Fruit fly (Drosophila melanogaster) whole organism, prepupa: Measurements from ENCODE around the gene CG18764.
A peak's percentile ranks its signal among the peaks of the same experiment; 100 is the strongest.

Source experiments
- CG10631 ChIP-seq: fragments of 200-800 bp; sonication (Bioruptor generic); optimal IDR thresholded peaks from 2 replicates; lab custom pipeline; 2016; ENCODE audit warnings: missing biosample characterization, missing genetic modification characterization
- CG10669 ChIP-seq: fragments of 200-800 bp; sonication (Bioruptor generic); optimal IDR thresholded peaks from 3 replicates; lab custom pipeline; 2018; ENCODE audit warnings: missing biosample characterization, mild to moderate bottlenecking, missing genetic modification characterization, moderate library complexity
- CG11762 ChIP-seq: fragments of 200-800 bp; sonication (Bioruptor generic); optimal IDR thresholded peaks from 3 replicates; lab custom pipeline; 2016; ENCODE audit warnings: missing biosample characterization, missing genetic modification characterization; ENCODE audit not compliant: insufficient read depth
- CG11902 ChIP-seq: fragments of 200-800 bp; sonication (Bioruptor generic); optimal IDR thresholded peaks from 3 replicates; lab custom pipeline; 2016; ENCODE audit warnings: missing biosample characterization, missing genetic modification characterization
- CG15336 ChIP-seq: fragments of 200-800 bp; sonication (Bioruptor generic); IDR thresholded peaks from 2 replicates; pipeline ENCODE4 v1.3.6; 2022; ENCODE audit warnings: missing biosample characterization, missing genetic modification characterization
- CG1621 ChIP-seq: fragments of 200-800 bp; sonication (Bioruptor generic); optimal IDR thresholded peaks from 3 replicates; lab custom pipeline; 2018; ENCODE audit warnings: missing biosample characterization, mild to moderate bottlenecking, missing genetic modification characterization
- CG16779 ChIP-seq: fragments of 200-800 bp; sonication (Bioruptor generic); optimal IDR thresholded peaks from 3 replicates; lab custom pipeline; 2017; ENCODE audit warnings: missing biosample characterization, mild to moderate bottlenecking, missing genetic modification characterization
- CG3032 ChIP-seq: fragments of 200-800 bp; optimal IDR thresholded peaks from 2 replicates; lab custom pipeline; 2019; ENCODE audit warnings: missing biosample characterization, mild to moderate bottlenecking, missing genetic modification characterization, moderate library complexity
- CG31627 ChIP-seq: fragments of 200-800 bp; sonication (Bioruptor generic); optimal IDR thresholded peaks from 3 replicates; lab custom pipeline; 2016; ENCODE audit warnings: missing biosample characterization, missing genetic modification characterization
- CG32006 ChIP-seq: fragments of 200-800 bp; sonication (Bioruptor generic); optimal IDR thresholded peaks from 3 replicates; lab custom pipeline; 2017; ENCODE audit warnings: missing biosample characterization, mild to moderate bottlenecking, missing genetic modification characterization
- CG34406 ChIP-seq: fragments of 200-800 bp; sonication (Bioruptor generic); optimal IDR thresholded peaks from 3 replicates; lab custom pipeline; 2016; ENCODE audit warnings: missing biosample characterization, missing genetic modification characterization
- CG3919 ChIP-seq: fragments of 200-800 bp; sonication (Bioruptor generic); optimal IDR thresholded peaks from 3 replicates; lab custom pipeline; 2016; ENCODE audit warnings: missing biosample characterization, missing genetic modification characterization
- CG6276 ChIP-seq: fragments of 200-800 bp; sonication (Bioruptor generic); optimal IDR thresholded peaks from 2 replicates; lab custom pipeline; 2017; ENCODE audit warnings: missing biosample characterization, mild to moderate bottlenecking, missing genetic modification characterization
- CG6792 ChIP-seq: fragments of 200-800 bp; sonication (Bioruptor generic); optimal IDR thresholded peaks from 3 replicates; lab custom pipeline; 2016; ENCODE audit warnings: missing biosample characterization, missing genetic modification characterization
- CG6808 ChIP-seq: fragments of 200-800 bp; sonication (Bioruptor generic); optimal IDR thresholded peaks from 3 replicates; lab custom pipeline; 2017; ENCODE audit warnings: missing biosample characterization, missing genetic modification characterization, mild to moderate bottlenecking, moderate library complexity, missing genetic modification reagents
- CG6854 ChIP-seq: fragments of 200-800 bp; sonication (Bioruptor generic); optimal IDR thresholded peaks from 2 replicates; lab custom pipeline; 2017; ENCODE audit warnings: missing biosample characterization, mild to moderate bottlenecking, missing genetic modification characterization
- CG8119 ChIP-seq: fragments of 200-800 bp; sonication (Bioruptor generic); IDR thresholded peaks from 3 replicates; pipeline ENCODE4 v1.3.6; 2022; ENCODE audit warnings: missing biosample characterization, missing genetic modification characterization
- CG8319 ChIP-seq: fragments of 200-800 bp; sonication (Bioruptor generic); optimal IDR thresholded peaks from 3 replicates; lab custom pipeline; 2016; ENCODE audit warnings: missing biosample characterization, missing genetic modification characterization
- CG8632 ChIP-seq: fragments of 200-800 bp; sonication (Bioruptor generic); optimal IDR thresholded peaks from 3 replicates; lab custom pipeline; 2016; ENCODE audit warnings: missing biosample characterization, missing genetic modification characterization
- CG9139 ChIP-seq: fragments of 200-800 bp; sonication (Bioruptor generic); optimal IDR thresholded peaks from 3 replicates; lab custom pipeline; 2017; ENCODE audit warnings: missing biosample characterization, mild to moderate bottlenecking, missing genetic modification characterization
- Eip75B ChIP-seq: fragments of 200-800 bp; sonication (Bioruptor generic); optimal IDR thresholded peaks from 3 replicates; lab custom pipeline; 2016; ENCODE audit warnings: missing biosample characterization, missing genetic modification characterization
- Eip78C ChIP-seq: fragments of 200-800 bp; sonication (Bioruptor generic); peaks from one replicate; lab custom pipeline; 2016; ENCODE audit warnings: missing biosample characterization, missing genetic modification characterization
- Eip93F ChIP-seq: fragments of 200-800 bp; sonication (Bioruptor generic); optimal IDR thresholded peaks from 2 replicates; lab custom pipeline; 2016; ENCODE audit warnings: missing biosample characterization, mild to moderate bottlenecking, missing genetic modification characterization
- Ets21C ChIP-seq: fragments of 200-800 bp; sonication (Bioruptor generic); optimal IDR thresholded peaks from 3 replicates; lab custom pipeline; 2016; ENCODE audit warnings: missing biosample characterization, missing genetic modification characterization
- Ets96B ChIP-seq: fragments of 200-800 bp; optimal IDR thresholded peaks from 2 replicates; lab custom pipeline; 2019; ENCODE audit warnings: missing biosample characterization, mild to moderate bottlenecking, missing genetic modification characterization, moderate library complexity
- Gug ChIP-seq: fragments of 200-800 bp; sonication (Bioruptor generic); IDR thresholded peaks from 2 replicates; pipeline ENCODE4 v1.3.6; 2022; ENCODE audit warnings: missing biosample characterization, missing genetic modification characterization
- Hr38 ChIP-seq: sonication (Bioruptor generic); optimal IDR thresholded peaks from 2 replicates; lab custom pipeline; 2016; ENCODE audit warnings: missing biosample characterization, missing genetic modification characterization
- Hr4 ChIP-seq: fragments of 200-800 bp; sonication (Bioruptor generic); optimal IDR thresholded peaks from 3 replicates; lab custom pipeline; 2016; ENCODE audit warnings: missing biosample characterization, missing genetic modification characterization
- Lpt ChIP-seq: fragments of 200-800 bp; sonication (Bioruptor generic); optimal IDR thresholded peaks from 3 replicates; lab custom pipeline; 2016; ENCODE audit warnings: missing biosample characterization, missing genetic modification characterization
- Met ChIP-seq: fragments of 200-800 bp; sonication (Bioruptor generic); optimal IDR thresholded peaks from 3 replicates; lab custom pipeline; 2016; ENCODE audit warnings: missing biosample characterization, missing genetic modification characterization
- Smox ChIP-seq: fragments of 200-800 bp; sonication (Bioruptor generic); optimal IDR thresholded peaks from 3 replicates; lab custom pipeline; 2016; ENCODE audit warnings: missing biosample characterization, missing genetic modification characterization
- Sox102F ChIP-seq: fragments of 200-800 bp; sonication (Bioruptor generic); optimal IDR thresholded peaks from 2 replicates; lab custom pipeline; 2016; ENCODE audit warnings: missing biosample characterization, mild to moderate bottlenecking, missing genetic modification characterization
- achi ChIP-seq: fragments of 200-800 bp; sonication (Bioruptor generic); optimal IDR thresholded peaks from 3 replicates; lab custom pipeline; 2016; ENCODE audit warnings: missing biosample characterization, missing genetic modification characterization
- acj6 ChIP-seq: fragments of 200-800 bp; sonication (Bioruptor generic); optimal IDR thresholded peaks from 3 replicates; lab custom pipeline; 2016; ENCODE audit warnings: missing biosample characterization, missing genetic modification characterization
- cyc ChIP-seq: fragments of 200-800 bp; sonication (Bioruptor generic); optimal IDR thresholded peaks from 3 replicates; lab custom pipeline; 2016; ENCODE audit warnings: missing biosample characterization, missing genetic modification characterization
- dsx ChIP-seq: fragments of 200-800 bp; optimal IDR thresholded peaks from 3 replicates; lab custom pipeline; 2019; ENCODE audit warnings: missing biosample characterization, mild to moderate bottlenecking, missing genetic modification characterization, moderate library complexity; ENCODE audit not compliant: poor library complexity, severe bottlenecking
- eg ChIP-seq: fragments of 200-800 bp; sonication (Bioruptor generic); IDR thresholded peaks from 3 replicates; pipeline ENCODE4 v1.3.6; 2022; ENCODE audit warnings: missing biosample characterization, missing genetic modification characterization
- fd59A ChIP-seq: fragments of 200-800 bp; sonication (Bioruptor generic); optimal IDR thresholded peaks from 2 replicates; lab custom pipeline; 2017; ENCODE audit warnings: missing biosample characterization, mild to moderate bottlenecking, missing genetic modification characterization, missing genetic modification reagents
- fd85E ChIP-seq: fragments of 200-800 bp; sonication (Bioruptor generic); optimal IDR thresholded peaks from 3 replicates; lab custom pipeline; 2016; ENCODE audit warnings: missing biosample characterization, missing genetic modification characterization
- net ChIP-seq: fragments of 200-800 bp; sonication (Bioruptor generic); optimal IDR thresholded peaks from 3 replicates; lab custom pipeline; 2016; ENCODE audit warnings: missing biosample characterization, missing genetic modification characterization
- pdm3 ChIP-seq: fragments of 200-800 bp; sonication (Bioruptor generic); optimal IDR thresholded peaks from 3 replicates; lab custom pipeline; 2016; ENCODE audit warnings: missing biosample characterization, missing genetic modification characterization
- salr ChIP-seq, 2 experiments: fragments of 200-800 bp; sonication (Bioruptor generic); optimal IDR thresholded peaks; 3 replicates each; lab custom pipeline; 2016 to 2018; ENCODE audit warnings: missing biosample characterization in 2 of 2, missing genetic modification characterization in 2 of 2, mild to moderate bottlenecking in 1 of 2
- ss ChIP-seq, 2 experiments: fragments of 200-800 bp; sonication (Bioruptor generic); optimal IDR thresholded peaks; 2 replicates in 1 of 2; 3 replicates in 1 of 2; lab custom pipeline; 2017 to 2018; ENCODE audit warnings: mild to moderate bottlenecking in 2 of 2, missing biosample characterization in 2 of 2, missing genetic modification characterization in 2 of 2, moderate library complexity in 1 of 2
- svp ChIP-seq: fragments of 200-800 bp; sonication (Bioruptor generic); peaks from one replicate; lab custom pipeline; 2016; ENCODE audit warnings: missing biosample characterization, missing genetic modification characterization
- topi ChIP-seq: fragments of 200-800 bp; sonication (Bioruptor generic); optimal IDR thresholded peaks from 3 replicates; lab custom pipeline; 2016; ENCODE audit warnings: missing biosample characterization, missing genetic modification characterization
- vri ChIP-seq: fragments of 200-800 bp; sonication (Bioruptor generic); optimal IDR thresholded peaks from 3 replicates; lab custom pipeline; 2016; ENCODE audit warnings: missing biosample characterization, mild to moderate bottlenecking, missing genetic modification characterization

The CG18764 gene

DNA sequence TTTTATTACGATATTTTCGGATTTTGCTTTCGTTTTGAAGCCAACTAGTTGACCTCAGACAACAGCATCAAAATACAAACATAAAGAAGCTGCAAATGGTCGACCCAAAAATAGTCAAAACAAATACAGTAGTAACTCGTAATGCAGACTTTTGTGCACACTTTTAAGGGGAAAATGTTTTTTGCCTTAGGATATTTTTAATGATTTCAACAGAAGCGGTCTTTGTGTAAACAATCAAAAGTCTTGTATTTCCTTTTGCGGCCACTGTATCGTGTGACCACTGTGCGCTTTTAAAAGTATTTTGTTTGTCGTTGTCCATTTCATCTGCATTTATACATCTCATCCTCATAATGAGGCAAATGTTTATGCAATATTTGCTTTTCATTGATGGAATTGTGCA, 22.8 kb downstream of the CG18764 start (continued):
- TF ChIP-seq achi (GFP tag; lab: Kevin White, UChicago) (peak; percentile 84), CG6854 (GFP tag; lab: Kevin White, UChicago) (peak; percentile 52), Met (peak; percentile 87), Ets21C (GFP tag; lab: Kevin White, UChicago) (peak; percentile 88), CG34406 (GFP tag; lab: Kevin White, UChicago) (peak; percentile 81), CG6792 (GFP tag; lab: Kevin White, UChicago) (peak; percentile 85), CG10669 (GFP tag; lab: Kevin White, UChicago) (peak; percentile 80), eg (GFP tag; lab: Robert Waterston, UW) (peak; percentile 94), svp (GFP tag; lab: Kevin White, UChicago) (peak; percentile 94), net (GFP tag; lab: Kevin White, UChicago) (peak; percentile 86), CG15336 (GFP tag; lab: Robert Waterston, UW) (peak; percentile 86), Lpt (GFP tag; lab: Kevin White, UChicago) (peak; percentile 73), CG1621 (tag; lab: Kevin White, UChicago) (peak; percentile 66), CG8119 (GFP tag; lab: Robert Waterston, UW) (peak; percentile 81), CG6276 (GFP tag; lab: Kevin White, UChicago) (peak; percentile 77), Gug (GFP tag; lab: Robert Waterston, UW) (peak; percentile 83), Hr38 (GFP tag; lab: Kevin White, UChicago) (peak; percentile 61), CG32006 (GFP tag; lab: Kevin White, UChicago) (peak; percentile 86), Eip78C (GFP tag; lab: Kevin White, UChicago) (peak; percentile 95), vri (peak; percentile 73), fd59A (GFP tag; lab: Kevin White, UChicago) (peak; percentile 70), topi (peak; percentile 89), CG10631 (GFP tag; lab: Kevin White, UChicago) (peak; percentile 79), Sox102F (GFP tag; lab: Kevin White, UChicago) (peak; percentile 88), CG8319 (GFP tag; lab: Kevin White, UChicago) (peak; percentile 82), Eip75B (GFP tag; lab: Kevin White, UChicago) (peak; percentile 82), salr (GFP tag; optimal IDR thresholded peaks at IDR 0.05; lab: Kevin White, UChicago) (peak; percentile 66 to 71), Ets96B (tag; lab: Kevin White, UChicago) (peak; percentile 70), cyc (GFP tag; lab: Kevin White, UChicago) (peak; percentile 94), CG11762 (GFP tag; lab: Kevin White, UChicago) (peak; percentile 83), CG6808 (GFP tag; lab: Kevin White, UChicago) (peak; percentile 73), fd85E (peak; percentile 59), CG31627 (peak; percentile 94), pdm3 (peak; percentile 91), CG3919 (GFP tag; lab: Kevin White, UChicago) (peak; percentile 90)
- TF ChIP-seq, all 60 proteins: peak for 59

DNA sequence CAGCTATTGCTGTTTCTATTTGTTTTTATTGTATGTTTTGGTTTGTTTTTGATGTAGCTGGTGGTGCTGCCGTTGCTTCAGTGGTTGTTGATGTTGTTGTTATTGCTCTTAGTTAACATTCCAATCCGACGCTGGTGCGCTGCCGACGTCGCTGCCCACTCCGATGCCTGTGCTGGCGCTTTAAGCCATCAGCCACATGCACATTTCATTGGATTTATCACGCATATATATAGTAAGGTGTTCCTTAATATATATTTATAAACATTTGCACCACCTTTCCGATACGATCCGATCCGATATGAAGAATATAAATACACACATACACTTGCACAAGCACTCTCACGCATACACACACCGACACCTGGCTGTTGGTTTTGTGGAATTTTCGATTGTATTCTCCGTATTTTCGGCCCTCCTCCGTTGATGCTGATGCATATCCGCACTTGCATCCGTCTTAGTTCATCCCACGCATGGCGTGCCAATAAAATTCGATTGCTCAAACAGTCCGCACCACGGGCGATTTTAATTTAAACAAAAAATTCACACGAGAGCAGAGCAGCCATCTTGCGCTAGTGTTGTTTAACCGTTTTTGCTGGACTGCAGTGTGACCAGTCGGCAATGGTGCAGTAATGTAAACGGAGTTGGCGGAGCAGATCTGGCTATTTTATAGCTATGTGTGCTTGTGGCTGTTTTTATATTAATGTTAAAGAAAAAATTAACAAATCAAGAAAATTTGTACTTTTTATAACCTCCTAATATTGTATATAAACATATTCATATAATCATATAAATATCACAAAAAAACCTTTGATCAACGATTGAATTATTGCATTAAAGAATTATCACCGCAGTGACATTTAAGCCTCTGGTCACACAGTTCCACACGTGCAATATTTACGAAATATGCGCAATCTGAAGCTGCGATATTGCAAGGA, 23.7 kb downstream of the CG18764 start, which contains the start of the genes Csk and Elp1:
TSS of gene Csk (minus strand) at position 602 of the 935 bp plus-strand sequence.
TSS of gene Elp1 (plus strand) at position 867 of the 935 bp plus-strand sequence.
- TF ChIP-seq CG3919 (GFP tag; lab: Kevin White, UChicago) (peak; percentile 56), acj6 (GFP tag; lab: Kevin White, UChicago) (peak; percentile 46), CG9139 (no peak), CG11762 (GFP tag; lab: Kevin White, UChicago) (no peak), Met (peak; percentile 60), cyc (GFP tag; lab: Kevin White, UChicago) (peak; percentile 51), CG6276 (GFP tag; lab: Kevin White, UChicago) (no peak), CG8632 (GFP tag; lab: Kevin White, UChicago) (no peak), CG3032 (tag; lab: Kevin White, UChicago) (peak; percentile 56), fd85E (no peak), CG6854 (GFP tag; lab: Kevin White, UChicago) (no peak), CG34406 (GFP tag; lab: Kevin White, UChicago) (no peak), Ets21C (GFP tag; lab: Kevin White, UChicago) (peak; percentile 13), CG1621 (tag; lab: Kevin White, UChicago) (no peak), Eip93F (GFP tag; lab: Kevin White, UChicago) (peak; percentile 38), Hr4 (GFP tag; lab: Kevin White, UChicago) (peak; percentile 45), CG32006 (GFP tag; lab: Kevin White, UChicago) (peak; percentile 43), Hr38 (GFP tag; lab: Kevin White, UChicago) (no peak), CG11902 (GFP tag; lab: Kevin White, UChicago) (peak; percentile 7), ss (GFP tag; optimal IDR thresholded peaks at IDR 0.05; lab: Kevin White, UChicago) (peak in 1 of 2 experiments; percentile 12), CG15336 (GFP tag; lab: Robert Waterston, UW) (no peak), CG16779 (tag; lab: Kevin White, UChicago) (no peak), dsx (GFP tag; lab: Kevin White, UChicago) (no peak), CG8119 (GFP tag; lab: Robert Waterston, UW) (no peak), Smox (peak; percentile 29)
